Fruit fly (Drosophila melanogaster): Measurements from ENCODE around the gene CG1677.

The CG1677 gene

DNA sequence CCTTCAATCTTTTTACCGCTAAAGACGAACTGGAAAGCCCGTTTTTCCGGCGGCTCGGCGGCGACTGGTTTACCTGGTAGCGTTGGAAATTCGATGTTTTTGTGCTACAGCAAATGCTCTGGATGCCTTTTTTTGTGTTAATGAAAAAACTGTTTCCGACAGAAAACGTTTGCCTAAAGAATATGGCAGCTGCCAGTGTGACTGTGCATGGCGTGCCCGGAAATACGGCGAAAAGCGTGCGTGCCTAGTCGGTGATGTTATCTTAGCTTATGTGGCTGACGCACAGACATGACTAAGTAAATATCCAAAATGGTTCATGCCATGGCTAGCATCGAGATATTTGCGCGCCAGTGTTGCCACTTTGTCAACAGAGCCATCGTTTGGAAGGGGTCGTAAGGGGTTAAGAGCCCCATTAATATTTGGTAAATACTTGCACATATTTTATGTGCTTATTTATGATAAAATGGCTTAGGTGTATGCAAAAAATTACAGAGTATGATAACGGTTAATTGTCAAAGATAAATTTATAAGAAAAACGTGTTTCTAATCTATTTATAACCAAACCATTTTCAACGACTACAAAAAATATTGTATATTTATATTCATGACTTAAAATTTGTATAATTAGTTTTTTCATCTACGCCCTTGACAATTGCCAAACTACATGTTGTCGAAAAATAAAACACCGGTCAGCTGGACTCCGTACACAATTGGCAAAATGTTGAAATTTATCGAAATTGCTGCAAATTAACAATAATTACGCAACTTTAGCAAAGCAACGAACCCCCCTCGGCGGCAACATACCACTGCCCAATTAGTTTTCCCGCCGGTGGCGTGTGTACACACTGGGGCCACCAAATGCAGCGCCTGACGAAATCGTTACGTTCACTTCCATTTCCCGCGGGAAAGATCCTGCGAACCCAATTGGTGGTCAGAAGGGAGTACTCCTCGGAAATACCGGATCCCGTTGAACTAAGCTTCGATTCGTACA lies 119.3 kb downstream of the CG1677 start, which contains the start of gene CG2059 (continued):
- TF ChIP-seq Hr78 (GFP tag; optimal IDR thresholded peaks at IDR 0.05), result no peak
- TF ChIP-seq gce (GFP tag; IDR thresholded peaks at IDR 0.05), result peak; percentile 50; the same call in 1 of the 3 replicates
- no peak for TF ChIP-seq CG31365 (tag; optimal IDR thresholded peaks at IDR 0.05)
- peak; percentile 57 for TF ChIP-seq CG12155 (GFP tag; optimal IDR thresholded peaks at IDR 0.05)
- TF ChIP-seq jumu (GFP tag; optimal IDR thresholded peaks at IDR 0.05), result peak; percentile 69
- TF ChIP-seq CG17361 (GFP tag; IDR thresholded peaks at IDR 0.05), result peak; percentile 63
- TF ChIP-seq CG15696 (tag; optimal IDR thresholded peaks at IDR 0.05), result peak; percentile 26
- TF ChIP-seq zf30C (GFP tag; optimal IDR thresholded peaks at IDR 0.05), result no peak
- peak; percentile 95 for TF ChIP-seq MESR4 (GFP tag; optimal IDR thresholded peaks at IDR 0.05)
- peak; percentile 47 for TF ChIP-seq CG7839 (tag; optimal IDR thresholded peaks at IDR 0.05)
- TF ChIP-seq z (GFP tag; IDR thresholded peaks at IDR 0.05), result no peak
- TF ChIP-seq fru (optimal IDR thresholded peaks at IDR 0.05), result no peak
- peak; percentile 42 to 100 for TF ChIP-seq Pdp1 (GFP tag; optimal IDR thresholded peaks at IDR 0.05)
- TF ChIP-seq sisA (GFP tag; IDR thresholded peaks at IDR 0.05), result peak; percentile 64
- no peak for TF ChIP-seq CG43689 (GFP tag; IDR thresholded peaks at IDR 0.05)
- TF ChIP-seq insv (GFP tag; optimal IDR thresholded peaks at IDR 0.05), result peak in 1 of 2 experiments; percentile 35
- TF ChIP-seq Asciz (GFP tag; optimal IDR thresholded peaks at IDR 0.05), result no peak
- peak; percentile 37 for TF ChIP-seq CG4854 (GFP tag; optimal IDR thresholded peaks at IDR 0.05)
- TF ChIP-seq bowl (GFP tag; IDR thresholded peaks at IDR 0.05), result no peak
- TF ChIP-seq gem (tag; optimal IDR thresholded peaks at IDR 0.05), result peak; percentile 67
- TF ChIP-seq toy (GFP tag; IDR thresholded peaks at IDR 0.05), result no peak
- peak; percentile 47 for TF ChIP-seq Ptx1 (GFP tag; IDR thresholded peaks at IDR 0.05)
- TF ChIP-seq ems (GFP tag; optimal IDR thresholded peaks at IDR 0.05), result peak; percentile 26
- peak; percentile 96 for TF ChIP-seq CG9797 (GFP tag; optimal IDR thresholded peaks at IDR 0.05)
- peak; percentile 31 for TF ChIP-seq CG8944 (GFP tag; optimal IDR thresholded peaks at IDR 0.05)
- peak; percentile 66 for TF ChIP-seq CG3163 (GFP tag; optimal IDR thresholded peaks at IDR 0.05)
- peak; percentile 88 for TF ChIP-seq Kr (GFP tag; optimal IDR thresholded peaks at IDR 0.05)
- peak; percentile 53 for TF ChIP-seq maf-S (GFP tag; optimal IDR thresholded peaks at IDR 0.05)
- no peak for TF ChIP-seq dmrt11E (tag; optimal IDR thresholded peaks at IDR 0.05)
- TF ChIP-seq Tbp (GFP tag; optimal IDR thresholded peaks at IDR 0.05), result no peak
- TF ChIP-seq CG10979 (tag; optimal IDR thresholded peaks at IDR 0.05), result peak; percentile 24
- TF ChIP-seq tll (GFP tag; optimal IDR thresholded peaks at IDR 0.05), result no peak
- no peak for TF ChIP-seq slou (GFP tag; optimal IDR thresholded peaks at IDR 0.05)
- peak; percentile 96 for TF ChIP-seq Adf1 (GFP tag; IDR thresholded peaks at IDR 0.05)
- peak; percentile 20; the same call in 1 of the 2 replicates for TF ChIP-seq Ada2b (GFP tag; IDR thresholded peaks at IDR 0.05)
- TF ChIP-seq CG6654 (GFP tag; optimal IDR thresholded peaks at IDR 0.05), result no peak
- peak; percentile 26 for TF ChIP-seq CG4820 (GFP tag; optimal IDR thresholded peaks at IDR 0.05)
- peak; percentile 100 for TF ChIP-seq CG1603 (tag; optimal IDR thresholded peaks at IDR 0.05)
- TF ChIP-seq GATAe (GFP tag; conservative IDR thresholded peaks at IDR 0.05), result no peak; the same call in 1 of the 2 replicates
- TF ChIP-seq zen2 (GFP tag; IDR thresholded peaks at IDR 0.05; ENCODE audit: partially characterized antibody), result no peak
- peak; percentile 54 for TF ChIP-seq Dp (GFP tag; optimal IDR thresholded peaks at IDR 0.05)
- no peak for TF ChIP-seq CG12236 (GFP tag; optimal IDR thresholded peaks at IDR 0.05)
- peak; percentile 61 for TF ChIP-seq Antp (GFP tag; optimal IDR thresholded peaks at IDR 0.05)
- TF ChIP-seq E2f1 (GFP tag; IDR thresholded peaks at IDR 0.05), result peak; percentile 51
- TF ChIP-seq psq (GFP tag; optimal IDR thresholded peaks at IDR 0.05), result no peak
- peak; percentile 84 for TF ChIP-seq Elba2 (GFP tag; optimal IDR thresholded peaks at IDR 0.05)
- TF ChIP-seq gsb (GFP tag; IDR thresholded peaks at IDR 0.05), result no peak
- TF ChIP-seq dmrt99B (tag; optimal IDR thresholded peaks at IDR 0.05), result peak; percentile 19

Measured in whole organism, embryonic.